Fruit fly (Drosophila melanogaster) whole organism, pupa: Measurements from ENCODE around the gene CG33630.

Experiments
- CG12605 ChIP-seq: fragments of 200-800 bp; sonication (Bioruptor generic); IDR thresholded peaks from 2 replicates; pipeline ENCODE4 v1.3.6; 2022; ENCODE audit warnings: missing biosample characterization, missing genetic modification characterization
- CG13204 ChIP-seq: fragments of 200-800 bp; sonication (Bioruptor generic); optimal IDR thresholded peaks from 2 replicates; lab custom pipeline; 2018; ENCODE audit warnings: missing biosample characterization, mild to moderate bottlenecking, missing genetic modification characterization, moderate library complexity
- CG14655 ChIP-seq: fragments of 200-800 bp; sonication (Bioruptor generic); optimal IDR thresholded peaks from 3 replicates; lab custom pipeline; 2017; ENCODE audit warnings: mild to moderate bottlenecking, missing biosample characterization, missing genetic modification reagents, missing genetic modification characterization
- CG15710 ChIP-seq: fragments of 200-800 bp; sonication (Bioruptor generic); optimal IDR thresholded peaks from 2 replicates; lab custom pipeline; 2018; ENCODE audit warnings: missing biosample characterization, mild to moderate bottlenecking, missing genetic modification characterization, moderate library complexity
- CG17806 ChIP-seq: fragments of 200-800 bp; sonication (Bioruptor generic); optimal IDR thresholded peaks from 2 replicates; lab custom pipeline; 2018; ENCODE audit warnings: missing biosample characterization, mild to moderate bottlenecking, missing genetic modification characterization, moderate library complexity
- CG32121 ChIP-seq: fragments of 200-800 bp; sonication (Bioruptor generic); IDR thresholded peaks from 2 replicates; pipeline ENCODE4 v1.3.6; 2022; ENCODE audit warnings: missing biosample characterization, missing genetic modification characterization
- CG34367 ChIP-seq: fragments of 200-800 bp; sonication (Bioruptor generic); optimal IDR thresholded peaks from 2 replicates; lab custom pipeline; 2018; ENCODE audit warnings: missing biosample characterization, mild to moderate bottlenecking, missing genetic modification characterization
- CG4496 ChIP-seq: fragments of 200-800 bp; sonication (Bioruptor generic); IDR thresholded peaks from 3 replicates; pipeline ENCODE4 v1.3.6; 2022; ENCODE audit warnings: missing biosample characterization, missing genetic modification characterization
- CG8159 ChIP-seq: fragments of 200-800 bp; sonication (Bioruptor generic); optimal IDR thresholded peaks from 3 replicates; lab custom pipeline; 2018; ENCODE audit warnings: missing biosample characterization, mild to moderate bottlenecking, missing genetic modification characterization, moderate library complexity
- CG8301 ChIP-seq: fragments of 200-800 bp; sonication (Bioruptor generic); optimal IDR thresholded peaks from 2 replicates; lab custom pipeline; 2018; ENCODE audit warnings: missing biosample characterization, mild to moderate bottlenecking, missing genetic modification characterization
- CG9948 ChIP-seq: fragments of 200-800 bp; sonication (Bioruptor generic); optimal IDR thresholded peaks from 2 replicates; lab custom pipeline; 2018; ENCODE audit warnings: missing biosample characterization, mild to moderate bottlenecking, missing genetic modification characterization, moderate library complexity
- EcR ChIP-seq: fragments of 200-800 bp; sonication (Bioruptor generic); optimal IDR thresholded peaks from 3 replicates; lab custom pipeline; 2019; ENCODE audit warnings: missing biosample characterization, missing genetic modification characterization, mild to moderate bottlenecking, moderate library complexity, missing genetic modification reagents
- Ets98B ChIP-seq: fragments of 200-800 bp; sonication (Bioruptor generic); IDR thresholded peaks from 2 replicates; pipeline ENCODE4 v1.3.6; 2022; ENCODE audit warnings: missing biosample characterization, missing genetic modification characterization
- Pif1B ChIP-seq: fragments of 200-800 bp; sonication (Bioruptor generic); optimal IDR thresholded peaks from 3 replicates; lab custom pipeline; 2016; ENCODE audit warnings: missing biosample characterization, missing genetic modification characterization
- Snoo ChIP-seq: fragments of 200-800 bp; sonication (Bioruptor generic); optimal IDR thresholded peaks from 3 replicates; lab custom pipeline; 2017; ENCODE audit warnings: missing biosample characterization, mild to moderate bottlenecking, missing genetic modification characterization, inconsistent platforms
- fd96Ca ChIP-seq: fragments of 200-800 bp; sonication (Bioruptor generic); IDR thresholded peaks from 3 replicates; pipeline ENCODE4 v1.3.6; 2022; ENCODE audit warnings: missing biosample characterization, missing genetic modification characterization
- gl ChIP-seq: fragments of 200-800 bp; sonication (Bioruptor generic); optimal IDR thresholded peaks from 2 replicates; lab custom pipeline; 2018; ENCODE audit warnings: missing biosample characterization, mild to moderate bottlenecking, missing genetic modification characterization

Gene CG33630

DNA sequence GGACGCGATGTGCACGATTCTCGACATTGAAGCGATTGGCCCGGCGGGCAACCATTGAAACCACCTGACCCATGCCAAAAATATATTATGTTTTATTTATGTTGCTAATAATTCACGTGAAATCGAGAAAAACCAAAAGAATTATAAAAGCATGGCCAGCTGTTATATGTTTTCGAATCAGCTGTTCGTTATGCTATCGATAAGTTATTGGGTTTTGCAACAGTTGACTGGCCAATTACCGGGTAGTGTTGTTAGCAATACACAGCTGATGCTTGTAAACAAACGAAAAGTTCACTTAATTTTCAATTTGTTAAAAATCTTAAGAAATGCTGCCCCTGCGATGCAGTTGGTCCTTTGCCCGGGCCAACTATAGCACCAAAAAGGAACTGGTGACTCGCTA, 17.1 kb upstream of the CG33630 start, which contains the start of the genes CG11722 and mtTFB2:
TSS of gene CG11722 (minus strand) at position 200 of the 400 bp plus-strand sequence.
TSS of gene mtTFB2 (plus strand) at position 232 of the 400 bp plus-strand sequence.
- TF ChIP-seq CG4496 (GFP tag; lab: Robert Waterston, UW) = no peak
- no peak for TF ChIP-seq CG32121 (GFP tag; lab: Robert Waterston, UW)
- no peak for TF ChIP-seq Pif1B (GFP tag; lab: Kevin White, UChicago)
- no peak for TF ChIP-seq CG15710 (tag; lab: Kevin White, UChicago)
- TF ChIP-seq fd96Ca (GFP tag; lab: Robert Waterston, UW) = no peak
- TF ChIP-seq CG17806 (tag; lab: Kevin White, UChicago) = no peak

DNA sequence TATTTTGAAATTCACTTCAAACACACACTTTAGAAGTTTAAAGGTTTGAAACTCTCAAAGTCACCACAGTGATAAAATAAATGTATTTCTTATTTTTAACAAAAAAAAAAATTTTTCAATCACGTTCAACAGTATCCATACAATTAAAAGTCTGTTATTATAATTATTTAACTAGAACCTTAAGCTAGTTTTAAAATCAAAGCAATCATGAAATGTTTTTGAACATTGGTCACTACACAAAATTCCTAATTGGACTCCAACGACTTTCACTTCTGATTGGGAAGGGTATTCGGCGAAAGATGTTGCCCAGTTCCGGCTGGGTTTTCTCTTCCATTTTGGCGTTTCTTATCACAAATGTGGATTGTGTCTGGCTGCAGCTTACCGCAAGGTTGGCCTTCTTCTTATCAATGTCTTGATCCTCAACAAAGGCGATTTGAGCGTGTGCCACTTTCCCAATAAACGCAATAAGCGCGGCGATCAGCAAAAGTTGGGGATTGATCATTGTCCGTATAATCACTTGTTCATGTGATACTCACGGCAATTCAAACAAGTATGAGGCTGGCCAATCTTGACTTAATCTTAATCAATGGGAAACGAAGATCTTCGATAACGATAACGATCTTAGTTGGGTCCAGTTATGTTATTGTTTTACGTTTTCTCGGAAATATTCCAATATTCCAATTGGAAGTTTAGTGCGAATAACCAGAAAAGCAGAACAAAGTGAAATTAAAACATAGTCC, 14.2 kb upstream of the CG33630 start:
- TF ChIP-seq CG15710 (tag; lab: Kevin White, UChicago) (peak; percentile 61), CG14655 (GFP tag; lab: Kevin White, UChicago) (no peak), CG17806 (tag; lab: Kevin White, UChicago) (peak; percentile 54), CG9948 (tag; lab: Kevin White, UChicago) (peak; percentile 44), Snoo (tag; lab: Kevin White, UChicago) (peak; percentile 62), EcR (no peak), CG34367 (tag; lab: Kevin White, UChicago) (peak; percentile 29), Ets98B (GFP tag; lab: Robert Waterston, UW) (no peak), CG8159 (tag; lab: Kevin White, UChicago) (peak; percentile 64), CG8301 (tag; lab: Kevin White, UChicago) (peak; percentile 58), gl (no peak), Pif1B (GFP tag; lab: Kevin White, UChicago) (no peak)

DNA sequence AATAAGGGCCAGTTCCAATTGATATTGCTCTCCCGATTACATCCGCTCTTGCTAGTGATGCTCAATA, 13.8 kb upstream of the CG33630 start, which contains the start of gene CG12811:
TSS of gene CG12811 (minus strand) at position 23 of the 67 bp plus-strand sequence.
- TF ChIP-seq fd96Ca (GFP tag; lab: Robert Waterston, UW) (no peak), CG13204 (GFP tag; lab: Kevin White, UChicago) (no peak), EcR (no peak), CG14655 (GFP tag; lab: Kevin White, UChicago) (no peak), CG8301 (tag; lab: Kevin White, UChicago) (no peak), CG15710 (tag; lab: Kevin White, UChicago) (no peak), CG9948 (tag; lab: Kevin White, UChicago) (no peak), Snoo (tag; lab: Kevin White, UChicago) (no peak), CG12605 (no peak), CG32121 (GFP tag; lab: Robert Waterston, UW) (no peak)
- TF ChIP-seq, all 21 proteins: peak for 0

DNA sequence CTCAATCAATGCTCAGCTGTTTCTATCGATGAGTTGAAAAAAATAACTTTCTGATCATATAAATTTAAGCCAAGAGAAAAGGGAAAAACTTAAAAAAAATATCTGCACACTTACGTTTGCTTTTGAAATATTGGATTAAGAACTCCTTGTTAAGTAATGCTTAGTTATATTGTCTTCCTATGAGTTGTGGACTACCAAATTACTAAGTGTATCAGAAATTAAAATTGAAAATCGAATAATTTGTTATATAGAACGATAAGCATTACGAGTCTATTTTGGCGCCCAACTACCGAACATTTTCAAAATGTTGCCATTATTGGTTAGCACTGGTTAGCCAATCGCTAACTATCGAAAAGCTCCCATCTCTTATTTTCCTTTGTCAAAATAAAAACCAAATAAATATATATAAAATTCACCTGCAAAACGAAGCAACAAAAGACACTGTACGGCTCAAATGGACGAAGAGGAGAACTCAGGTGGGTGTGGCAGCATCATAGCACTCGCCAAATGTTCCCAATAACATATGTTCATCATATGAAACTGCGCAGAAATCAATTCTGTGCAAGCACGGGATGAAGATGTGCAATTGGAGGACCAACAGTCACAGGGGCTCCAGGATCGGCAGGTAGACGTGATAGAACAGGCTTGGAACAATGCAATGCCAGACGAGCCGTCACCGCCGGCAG, 13.4 kb upstream of the CG33630 start, which contains the start of gene ohgt:
TSS of gene ohgt (plus strand) at position 358 of the 686 bp plus-strand sequence.
- TF ChIP-seq Snoo (tag; lab: Kevin White, UChicago) (no peak), CG15710 (tag; lab: Kevin White, UChicago) (no peak), fd96Ca (GFP tag; lab: Robert Waterston, UW) (no peak), CG34367 (tag; lab: Kevin White, UChicago) (peak; percentile 22), CG9948 (tag; lab: Kevin White, UChicago) (peak; percentile 27), gl (no peak), CG14655 (GFP tag; lab: Kevin White, UChicago) (no peak)

DNA sequence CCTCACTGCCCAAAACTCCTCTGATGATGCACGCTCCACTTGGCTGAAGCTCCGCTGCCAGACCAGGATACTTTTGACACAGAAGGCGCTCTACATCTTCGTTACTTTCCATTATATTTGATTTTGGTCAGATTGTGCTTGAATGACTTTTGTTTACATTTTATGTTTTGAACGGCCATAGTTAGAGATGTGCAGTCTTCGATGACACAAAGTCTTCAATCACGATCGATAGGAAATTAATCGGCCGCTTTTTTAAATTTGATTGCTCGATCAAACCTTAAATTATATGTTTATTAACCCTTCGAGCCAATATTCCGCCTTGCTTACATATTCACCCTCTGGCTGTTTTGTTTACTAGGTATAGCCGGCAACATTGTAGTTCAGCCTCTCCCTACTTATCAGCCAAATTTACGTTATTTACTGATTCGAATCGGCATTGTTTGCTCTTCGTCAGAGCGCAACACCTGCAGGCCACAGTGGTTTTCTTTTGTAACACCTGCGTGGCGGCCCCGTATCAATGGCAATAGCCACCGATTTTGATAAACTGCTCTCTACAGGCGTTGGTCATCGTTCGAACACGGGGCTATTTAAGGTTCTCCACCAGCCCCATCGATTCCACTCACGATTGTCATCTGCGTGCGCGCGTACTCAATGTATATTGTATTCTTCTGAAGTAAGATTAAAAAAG, 9.6 kb upstream of the CG33630 start, which contains the start of the genes Fancl and Npc2e:
TSS of gene Fancl (minus strand) at position 175 of the 688 bp plus-strand sequence.
TSS of gene Npc2e (plus strand) at position 638 of the 688 bp plus-strand sequence.
- TF ChIP-seq CG34367 (tag; lab: Kevin White, UChicago) (no peak), CG32121 (GFP tag; lab: Robert Waterston, UW) (no peak), CG8301 (tag; lab: Kevin White, UChicago) (no peak), CG14655 (GFP tag; lab: Kevin White, UChicago) (no peak), Pif1B (GFP tag; lab: Kevin White, UChicago) (no peak), CG4496 (GFP tag; lab: Robert Waterston, UW) (no peak), Snoo (tag; lab: Kevin White, UChicago) (no peak)

DNA sequence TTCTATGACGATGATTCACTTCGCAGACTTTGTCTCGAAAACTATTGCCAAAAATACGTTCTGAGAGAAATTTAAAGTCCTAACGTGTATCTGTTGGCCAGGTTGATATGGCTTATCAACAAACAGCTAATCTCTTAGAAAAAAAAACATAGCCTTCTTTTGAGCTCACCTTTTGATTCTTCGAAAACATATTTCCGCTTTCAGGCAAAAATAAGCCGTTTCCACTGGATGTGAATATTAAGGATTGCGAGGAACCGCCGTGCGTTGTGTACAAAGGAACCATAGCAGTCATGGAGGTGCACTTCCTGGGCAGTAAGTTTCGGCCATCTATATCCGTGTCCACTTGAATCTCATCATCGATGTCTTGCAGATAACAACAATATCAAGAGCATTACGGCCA, 8.9 kb upstream of the CG33630 start:
- TF ChIP-seq CG8301 (tag; lab: Kevin White, UChicago) (no peak), CG34367 (tag; lab: Kevin White, UChicago) (no peak), Snoo (tag; lab: Kevin White, UChicago) (no peak), Ets98B (GFP tag; lab: Robert Waterston, UW) (no peak), Pif1B (GFP tag; lab: Kevin White, UChicago) (no peak)
